Fruit fly (Drosophila melanogaster) whole organism, embryonic: ENCODE measurements around the gene CG14085.

ENCODE experiments used
- ATbp ChIP-seq: fragments of 200-800 bp; sonication (Bioruptor generic); optimal IDR thresholded peaks from 2 replicates; lab custom pipeline; 2017; ENCODE audit warnings: missing biosample characterization, mild to moderate bottlenecking, missing genetic modification characterization, missing genetic modification reagents
- Abd-B ChIP-seq: fragments of 200-800 bp; sonication (Bioruptor generic); optimal IDR thresholded peaks from 2 replicates; lab custom pipeline; 2018; ENCODE audit warnings: missing biosample characterization, mild to moderate bottlenecking, missing genetic modification characterization, moderate library complexity
- B-H2 ChIP-seq: fragments of 200-800 bp; sonication (Bioruptor generic); optimal IDR thresholded peaks from 2 replicates; lab custom pipeline; 2018; ENCODE audit warnings: missing biosample characterization, mild to moderate bottlenecking, missing genetic modification characterization
- CG11695 ChIP-seq: fragments of 200-800 bp; sonication (Bioruptor generic); IDR thresholded peaks from 3 replicates; pipeline ENCODE4 v1.3.6; 2022; ENCODE audit warnings: missing biosample characterization, missing genetic modification characterization
- CG12744 ChIP-seq: fragments of 200-800 bp; sonication (Bioruptor generic); optimal IDR thresholded peaks from 2 replicates; lab custom pipeline; 2016; ENCODE audit warnings: missing biosample characterization, missing genetic modification characterization
- CG14441 ChIP-seq: fragments of 200-800 bp; sonication (Bioruptor generic); IDR thresholded peaks from 2 replicates; pipeline ENCODE4 v1.3.6; 2022; ENCODE audit warnings: missing biosample characterization, missing genetic modification characterization
- CG15269 ChIP-seq: fragments of 200-800 bp; sonication (Bioruptor generic); optimal IDR thresholded peaks from 2 replicates; lab custom pipeline; 2018; ENCODE audit warnings: missing biosample characterization, mild to moderate bottlenecking, missing genetic modification characterization, moderate library complexity
- CG1603 ChIP-seq: fragments of 200-800 bp; sonication (Bioruptor generic); optimal IDR thresholded peaks from 2 replicates; lab custom pipeline; 2019; ENCODE audit warnings: missing biosample characterization, mild to moderate bottlenecking, missing genetic modification characterization, moderate library complexity
- CG16815 ChIP-seq: fragments of 200-800 bp; sonication (Bioruptor generic); optimal IDR thresholded peaks from 3 replicates; lab custom pipeline; 2017; ENCODE audit warnings: missing biosample characterization, mild to moderate bottlenecking, missing genetic modification characterization
- CG17568 ChIP-seq: fragments of 200-800 bp; sonication (Bioruptor generic); optimal IDR thresholded peaks from 2 replicates; lab custom pipeline; 2018; ENCODE audit warnings: missing biosample characterization, mild to moderate bottlenecking, missing genetic modification characterization, moderate library complexity
- CG17802 ChIP-seq: fragments of 200-800 bp; sonication (Bioruptor generic); optimal IDR thresholded peaks from 2 replicates; lab custom pipeline; 2018; ENCODE audit warnings: missing biosample characterization, mild to moderate bottlenecking, missing genetic modification characterization, moderate library complexity
- CG1792 ChIP-seq: fragments of 200-800 bp; sonication (Bioruptor generic); optimal IDR thresholded peaks from 2 replicates; lab custom pipeline; 2016; ENCODE audit warnings: missing biosample characterization, missing genetic modification characterization
- CG2712 ChIP-seq: fragments of 200-800 bp; optimal IDR thresholded peaks from 3 replicates; lab custom pipeline; 2019; ENCODE audit warnings: missing biosample characterization, mild to moderate bottlenecking, missing genetic modification characterization, moderate library complexity
- CG31365 ChIP-seq: fragments of 200-800 bp; sonication (Bioruptor generic); optimal IDR thresholded peaks from 2 replicates; lab custom pipeline; 2018; ENCODE audit warnings: missing biosample characterization, mild to moderate bottlenecking, missing genetic modification characterization
- CG32767 ChIP-seq: fragments of 200-800 bp; sonication (Bioruptor generic); IDR thresholded peaks from 2 replicates; pipeline ENCODE4 v1.3.6; 2022; ENCODE audit warnings: missing biosample characterization, missing genetic modification characterization
- CG33213 ChIP-seq: fragments of 200-800 bp; sonication (Bioruptor generic); optimal IDR thresholded peaks from 3 replicates; lab custom pipeline; 2016; ENCODE audit warnings: missing biosample characterization, missing genetic modification characterization
- CG33557 ChIP-seq: fragments of 200-800 bp; sonication (Bioruptor generic); optimal IDR thresholded peaks from 2 replicates; lab custom pipeline; 2019; ENCODE audit warnings: missing biosample characterization, mild to moderate bottlenecking, missing genetic modification characterization, moderate library complexity
- CG3995 ChIP-seq: fragments of 200-800 bp; sonication (Bioruptor generic); optimal IDR thresholded peaks from 3 replicates; lab custom pipeline; 2016; ENCODE audit warnings: missing biosample characterization, missing genetic modification characterization
- CG6654 ChIP-seq: fragments of 200-800 bp; sonication (Bioruptor generic); optimal IDR thresholded peaks from 2 replicates; lab custom pipeline; 2017; ENCODE audit warnings: missing biosample characterization, mild to moderate bottlenecking, missing genetic modification characterization
- CG6791 ChIP-seq: fragments of 200-800 bp; sonication (Bioruptor generic); IDR thresholded peaks from 3 replicates; pipeline ENCODE4 v1.3.6; 2022; ENCODE audit warnings: missing biosample characterization, missing genetic modification characterization; ENCODE audit not compliant: partially characterized antibody
- CG7372 ChIP-seq: fragments of 200-800 bp; sonication (Bioruptor generic); IDR thresholded peaks from 2 replicates; pipeline ENCODE4 v1.3.6; 2022; ENCODE audit warnings: missing biosample characterization, missing genetic modification characterization
- CG7786 ChIP-seq: fragments of 200-800 bp; sonication (Bioruptor generic); optimal IDR thresholded peaks from 2 replicates; lab custom pipeline; 2016; ENCODE audit warnings: missing biosample characterization, missing genetic modification characterization
- CG7987 ChIP-seq: fragments of 200-800 bp; sonication (Bioruptor generic); optimal IDR thresholded peaks from 2 replicates; lab custom pipeline; 2018; ENCODE audit warnings: missing biosample characterization, mild to moderate bottlenecking, missing genetic modification characterization, moderate library complexity
- Dad ChIP-seq: fragments of 200-800 bp; sonication (Bioruptor generic); optimal IDR thresholded peaks from 3 replicates; lab custom pipeline; 2016; ENCODE audit warnings: missing biosample characterization, missing genetic modification characterization
- Drgx ChIP-seq: fragments of 200-800 bp; sonication (Bioruptor generic); IDR thresholded peaks from 2 replicates; pipeline ENCODE4 v1.3.6; 2022; ENCODE audit warnings: missing biosample characterization, missing genetic modification characterization
- Lim3 ChIP-seq: fragments of 200-800 bp; sonication (Bioruptor generic); IDR thresholded peaks from 2 replicates; pipeline ENCODE4 v1.3.6; 2022; ENCODE audit warnings: missing biosample characterization, missing genetic modification characterization
- Mes4 ChIP-seq: fragments of 200-800 bp; sonication (Bioruptor generic); optimal IDR thresholded peaks from 2 replicates; lab custom pipeline; 2016; ENCODE audit warnings: missing biosample characterization, missing genetic modification characterization
- NC2α ChIP-seq: fragments of 200-800 bp; sonication (Bioruptor generic); optimal IDR thresholded peaks from 2 replicates; lab custom pipeline; 2016; ENCODE audit warnings: missing biosample characterization, missing genetic modification characterization
- NFAT ChIP-seq: fragments of 200-800 bp; sonication (Bioruptor generic); IDR thresholded peaks from 2 replicates; pipeline ENCODE4 v1.3.6; 2022; ENCODE audit warnings: missing biosample characterization, missing genetic modification characterization
- Oaz ChIP-seq: fragments of 200-800 bp; sonication (Bioruptor generic); IDR thresholded peaks from 2 replicates; pipeline ENCODE4 v1.3.6; 2022; ENCODE audit warnings: missing biosample characterization, missing genetic modification characterization
- Oli ChIP-seq: fragments of 200-800 bp; sonication (Bioruptor generic); optimal IDR thresholded peaks from 2 replicates; lab custom pipeline; 2018; ENCODE audit warnings: missing biosample characterization, mild to moderate bottlenecking, missing genetic modification characterization, moderate library complexity
- Pdp1 ChIP-seq, 2 experiments: fragments of 200-800 bp; sonication (Bioruptor generic); optimal IDR thresholded peaks; 3 replicates each; lab custom pipeline; 2016; ENCODE audit warnings: missing biosample characterization in 2 of 2, missing genetic modification characterization in 2 of 2, mild to moderate bottlenecking in 1 of 2, moderate library complexity in 1 of 2
- Ravus ChIP-seq: fragments of 200-800 bp; sonication (Bioruptor generic); IDR thresholded peaks from 2 replicates; pipeline ENCODE4 v1.3.6; 2022; ENCODE audit warnings: missing biosample characterization, missing genetic modification characterization
- bbx ChIP-seq: fragments of 200-800 bp; sonication (Bioruptor generic); IDR thresholded peaks from 2 replicates; pipeline ENCODE4 v1.3.6; 2022; ENCODE audit warnings: missing biosample characterization, missing genetic modification characterization; ENCODE audit not compliant: partially characterized antibody
- bigmax ChIP-seq: fragments of 200-800 bp; sonication (Bioruptor generic); optimal IDR thresholded peaks from 2 replicates; lab custom pipeline; 2018; ENCODE audit warnings: missing biosample characterization, mild to moderate bottlenecking, missing genetic modification characterization
- bsh ChIP-seq, 2 experiments: fragments of 200-800 bp; sonication (Bioruptor generic); optimal IDR thresholded peaks; 2 replicates each; lab custom pipeline; 2017 to 2018; ENCODE audit warnings: mild to moderate bottlenecking in 2 of 2, missing biosample characterization in 2 of 2, missing genetic modification characterization in 2 of 2, moderate library complexity in 1 of 2
- btn ChIP-seq: fragments of 200-800 bp; sonication (Bioruptor generic); optimal IDR thresholded peaks from 2 replicates; lab custom pipeline; 2016; ENCODE audit warnings: missing biosample characterization, missing genetic modification characterization
- cg ChIP-seq: fragments of 200-800 bp; sonication (Bioruptor generic); optimal IDR thresholded peaks from 3 replicates; lab custom pipeline; 2019; ENCODE audit warnings: missing biosample characterization, mild to moderate bottlenecking, missing genetic modification characterization, moderate library complexity
- dati ChIP-seq: fragments of 200-800 bp; sonication (Bioruptor generic); IDR thresholded peaks from 2 replicates; pipeline ENCODE4 v1.3.6; 2022; ENCODE audit warnings: missing biosample characterization, missing genetic modification characterization
- disco-r ChIP-seq: fragments of 200-800 bp; sonication (Bioruptor generic); optimal IDR thresholded peaks from 2 replicates; lab custom pipeline; 2016; ENCODE audit warnings: missing biosample characterization, missing genetic modification characterization
- dysf ChIP-seq: fragments of 200-800 bp; sonication (Bioruptor generic); IDR thresholded peaks from 3 replicates; pipeline ENCODE4 v1.3.6; 2022; ENCODE audit warnings: missing biosample characterization, missing genetic modification characterization
- gcm ChIP-seq: fragments of 200-800 bp; sonication (Bioruptor generic); optimal IDR thresholded peaks from 2 replicates; lab custom pipeline; 2019; ENCODE audit warnings: missing biosample characterization, mild to moderate bottlenecking, missing genetic modification characterization, moderate library complexity
- h ChIP-seq: fragments of >200 bp; optimal IDR thresholded peaks from 2 replicates; lab custom pipeline; 2017
- inv ChIP-seq: fragments of 200-800 bp; sonication (Bioruptor generic); IDR thresholded peaks from 2 replicates; pipeline ENCODE4 v1.3.6; 2022; ENCODE audit warnings: missing biosample characterization, missing genetic modification characterization; ENCODE audit not compliant: partially characterized antibody
- nom ChIP-seq: fragments of 200-800 bp; sonication (Bioruptor generic); optimal IDR thresholded peaks from 2 replicates; lab custom pipeline; 2017; ENCODE audit warnings: missing biosample characterization, missing genetic modification characterization, mild to moderate bottlenecking, moderate library complexity, missing genetic modification reagents
- peb ChIP-seq: fragments of 200-800 bp; sonication (Bioruptor generic); IDR thresholded peaks from 2 replicates; pipeline ENCODE4 v1.3.6; 2022; ENCODE audit warnings: missing biosample characterization, missing genetic modification characterization
- run ChIP-seq: fragments of 200-800 bp; sonication (Bioruptor generic); optimal IDR thresholded peaks from 3 replicates; lab custom pipeline; 2018; ENCODE audit warnings: missing biosample characterization, mild to moderate bottlenecking, missing genetic modification characterization
- sima ChIP-seq: fragments of 200-800 bp; sonication (Bioruptor generic); optimal IDR thresholded peaks from 2 replicates; lab custom pipeline; 2016; ENCODE audit warnings: missing biosample characterization, missing genetic modification characterization
- sna ChIP-seq: fragments of 200-800 bp; sonication (Bioruptor generic); IDR thresholded peaks from 2 replicates; pipeline ENCODE4 v1.3.6; 2022; ENCODE audit warnings: missing biosample characterization, missing genetic modification characterization; ENCODE audit not compliant: partially characterized antibody
- so ChIP-seq: fragments of 200-800 bp; sonication (Bioruptor generic); IDR thresholded peaks from 3 replicates; pipeline ENCODE4 v1.3.6; 2022; ENCODE audit warnings: missing biosample characterization, missing genetic modification characterization
- zen ChIP-seq: fragments of 200-800 bp; sonication (Bioruptor generic); optimal IDR thresholded peaks from 3 replicates; lab custom pipeline; 2018; ENCODE audit warnings: missing biosample characterization, mild to moderate bottlenecking, missing genetic modification characterization, moderate library complexity

The CG14085 gene

DNA sequence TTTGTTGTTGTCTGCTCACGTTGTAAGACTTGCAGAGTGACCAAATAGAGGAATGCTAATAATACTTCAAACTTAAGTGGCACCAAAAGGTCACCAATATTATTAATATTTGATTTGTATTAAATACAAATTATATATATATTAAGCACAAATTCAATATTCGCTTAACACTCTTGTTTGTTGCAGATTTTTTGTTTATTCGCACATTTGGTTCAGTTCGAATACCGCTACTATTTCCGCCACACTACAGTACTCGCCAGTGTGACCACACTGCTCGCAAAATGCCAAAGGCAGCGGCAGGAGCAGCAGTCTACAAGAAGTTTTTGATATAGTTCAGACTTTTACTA lies 5.0 kb upstream of the CG14085 start, which contains the start of gene Max (continued):
- no peak for TF ChIP-seq cg (GFP tag; lab: Kevin White, UChicago)
- no peak for TF ChIP-seq dati (GFP tag; lab: Robert Waterston, UW)
- TF ChIP-seq zen (tag; lab: Kevin White, UChicago), result peak; percentile 45
- TF ChIP-seq NC2α (GFP tag; lab: Kevin White, UChicago), result no peak
- no peak for TF ChIP-seq sima (GFP tag; lab: Kevin White, UChicago)
- no peak for TF ChIP-seq CG1792 (GFP tag; lab: Kevin White, UChicago)
- peak; percentile 58; the same call in 1 of the 3 replicates for TF ChIP-seq CG11695 (GFP tag; lab: Robert Waterston, UW)
- peak; percentile 76 for TF ChIP-seq CG32767 (GFP tag; lab: Robert Waterston, UW)
- TF ChIP-seq CG6791 (GFP tag; lab: Robert Waterston, UW), result no peak
- peak; percentile 82 for TF ChIP-seq B-H2 (GFP tag; lab: Kevin White, UChicago)
- peak; percentile 46 for TF ChIP-seq CG3995 (GFP tag; lab: Kevin White, UChicago)
- TF ChIP-seq CG17568 (GFP tag; lab: Kevin White, UChicago), result no peak
- TF ChIP-seq CG14441 (GFP tag; lab: Robert Waterston, UW), result peak; percentile 76
- TF ChIP-seq inv (GFP tag; lab: Robert Waterston, UW), result no peak
- no peak for TF ChIP-seq h (lab: Kevin White, UChicago)
- peak; percentile 42; the same call in 1 of the 2 replicates for TF ChIP-seq CG7372 (GFP tag; lab: Robert Waterston, UW)
- TF ChIP-seq btn (GFP tag; lab: Kevin White, UChicago), result no peak
- TF ChIP-seq Dad (GFP tag; lab: Kevin White, UChicago), result no peak
- no peak for TF ChIP-seq Mes4 (GFP tag; lab: Kevin White, UChicago)
- TF ChIP-seq Oli (tag; lab: Kevin White, UChicago), result peak; percentile 47
- peak in 1 of 2 experiments; percentile 73 for TF ChIP-seq bsh (GFP tag; optimal IDR thresholded peaks at IDR 0.05; lab: Kevin White, UChicago)
- TF ChIP-seq CG7987, result peak; percentile 26
- TF ChIP-seq Lim3, result no peak
- TF ChIP-seq CG2712 (tag; lab: Kevin White, UChicago), result peak; percentile 84
- no peak for TF ChIP-seq run (tag; lab: Kevin White, UChicago)
- TF ChIP-seq sna, result no peak
- no peak for TF ChIP-seq disco-r
- TF ChIP-seq Oaz (GFP tag; lab: Robert Waterston, UW), result peak; percentile 40; the same call in 1 of the 2 replicates
- peak; percentile 58 for TF ChIP-seq CG33557
- TF ChIP-seq CG16815 (GFP tag; lab: Kevin White, UChicago), result no peak
- TF ChIP-seq Ravus (GFP tag; lab: Robert Waterston, UW), result peak; percentile 22; the same call in 1 of the 2 replicates
- peak; percentile 8 for TF ChIP-seq bigmax
- TF ChIP-seq CG6654 (GFP tag; lab: Kevin White, UChicago), result peak; percentile 26
- TF ChIP-seq NFAT, result peak; percentile 78
- TF ChIP-seq CG7786 (GFP tag; lab: Kevin White, UChicago), result no peak
- peak; percentile 66 for TF ChIP-seq gcm (GFP tag; lab: Kevin White, UChicago)
- TF ChIP-seq so (GFP tag; lab: Robert Waterston, UW), result 0 out of 3 replicates have a peak, but pooled peaks have one; percentile 30
- TF ChIP-seq Abd-B (GFP tag; lab: Kevin White, UChicago), result peak; percentile 32
- peak; percentile 35; the same call in 1 of the 2 replicates for TF ChIP-seq Drgx (GFP tag; lab: Robert Waterston, UW)
- peak; percentile 85 for TF ChIP-seq CG1603
- TF ChIP-seq ATbp (GFP tag; lab: Kevin White, UChicago), result peak; percentile 0
- TF ChIP-seq Pdp1 (GFP tag; optimal IDR thresholded peaks at IDR 0.05; lab: Kevin White, UChicago), result peak in 1 of 2 experiments; percentile 8
- TF ChIP-seq dysf (GFP tag; lab: Robert Waterston, UW), result peak; percentile 73
- TF ChIP-seq CG33213 (GFP tag; lab: Kevin White, UChicago), result peak; percentile 15
- TF ChIP-seq nom, result peak; percentile 32
- peak; percentile 82 for TF ChIP-seq CG15269 (tag; lab: Kevin White, UChicago)
- no peak for TF ChIP-seq bbx
- TF ChIP-seq CG12744 (GFP tag; lab: Kevin White, UChicago), result no peak
- TF ChIP-seq peb, result peak; percentile 54; the same call in 1 of the 2 replicates
- TF ChIP-seq CG31365 (tag; lab: Kevin White, UChicago), result peak; percentile 23
- TF ChIP-seq CG17802 (tag; lab: Kevin White, UChicago), result peak; percentile 45
